Worm (Caenorhabditis elegans): ENCODE data around the gene F28H7.7.

ce11 chrV:10750630-10751029 lies 3.3 kb downstream of the F28H7.7 start, which contains the start of gene F28H7.3:
- no peak for TF ChIP-seq pros-1 (tag; optimal IDR thresholded peaks at IDR 0.05)
- TF ChIP-seq odd-2 (tag; optimal IDR thresholded peaks at IDR 0.05), result no peak
- TF ChIP-seq nfya-1 (tag; optimal IDR thresholded peaks at IDR 0.05), result no peak
- no peak for TF ChIP-seq ama-1 (optimal IDR thresholded peaks at IDR 0.05)
